Worm (Caenorhabditis elegans): Measurements from ENCODE around the gene C10B5.3.

C10B5.3 gene

ce11 chrV:8606099-8606696 lies 18.2 kb upstream of the C10B5.3 start, which contains the start of gene vps-60 (continued):
- TF ChIP-seq sea-2 (GFP tag; IDR thresholded peaks at IDR 0.05) (no peak), him-1 (tag; optimal IDR thresholded peaks at IDR 0.05) (no peak), madf-10 (tag; optimal IDR thresholded peaks at IDR 0.05) (peak; percentile 98), snpc-4 (GFP tag; optimal IDR thresholded peaks at IDR 0.05) (peak; percentile 49), snpc-4 (tag; optimal IDR thresholded peaks at IDR 0.05) (peak; percentile 69 to 80 (median 76)), ztf-3 (GFP tag; optimal IDR thresholded peaks at IDR 0.05) (peak; percentile 2), F23B12.7 (tag; optimal IDR thresholded peaks at IDR 0.05; ENCODE audit: insufficient read depth) (peak; percentile 51), madf-6 (GFP tag; IDR thresholded peaks at IDR 0.05) (peak; percentile 85), bed-2 (GFP tag; IDR thresholded peaks at IDR 0.05) (no peak), ceh-91 (GFP tag; IDR thresholded peaks at IDR 0.05) (peak; percentile 75), C17E4.6 (GFP tag; IDR thresholded peaks at IDR 0.05) (0 out of 2 replicates have a peak, but pooled peaks have one; percentile 37), T26A5.8 (tag; optimal IDR thresholded peaks at IDR 0.05) (no peak), attf-6 (GFP tag; IDR thresholded peaks at IDR 0.05) (no peak), ztf-6 (GFP tag; IDR thresholded peaks at IDR 0.05) (no peak), B0261.1 (tag; optimal IDR thresholded peaks at IDR 0.05) (no peak), tbx-9 (tag; optimal IDR thresholded peaks at IDR 0.05; ENCODE audit: borderline replicate concordance) (no peak), T07F8.4 (tag; optimal IDR thresholded peaks at IDR 0.05) (no peak), Y79H2A.3 (GFP tag; conservative IDR thresholded peaks at IDR 0.05) (no peak; the same call in 1 of the 2 replicates), lin-26 (GFP tag; IDR thresholded peaks at IDR 0.05) (peak; percentile 55), C06A6.2 (GFP tag; conservative IDR thresholded peaks at IDR 0.05) (peak; percentile 71; the same call in 1 of the 2 replicates), F39B2.1 (GFP tag; IDR thresholded peaks at IDR 0.05) (no peak), madf-3 (GFP tag; IDR thresholded peaks at IDR 0.05) (peak; percentile 99)

- TF ChIP-seq unc-62 (GFP tag; optimal IDR thresholded peaks at IDR 0.05), result no peak
- peak; percentile 53 for TF ChIP-seq nhr-80 (tag; optimal IDR thresholded peaks at IDR 0.05)
Measured at ce11 chrV:8603272-8603671, 15.3 kb upstream of the C10B5.3 start, which contains the start of gene F41E6.5. Gene F41E6.5 (plus strand): TSS chrV:8603480.

DNA sequence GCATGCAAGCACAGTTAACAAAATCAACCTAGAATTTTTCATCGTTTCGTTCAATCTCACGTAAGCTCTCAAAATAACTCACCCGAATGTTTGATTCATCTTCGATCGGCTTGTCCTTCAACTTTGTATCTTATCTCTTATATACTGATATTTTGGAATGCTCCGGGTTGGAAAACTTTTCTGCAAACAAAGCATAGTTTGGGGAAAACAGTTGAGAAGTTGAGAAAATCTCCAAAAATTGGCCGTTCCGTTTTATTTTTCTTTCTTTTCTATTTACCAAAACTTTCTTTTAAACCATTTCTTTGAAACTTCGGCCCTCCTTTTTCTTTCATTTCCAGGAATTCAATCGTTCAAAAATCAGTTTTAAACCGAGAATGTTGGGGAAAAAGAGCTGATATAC lies 14.7 kb upstream of the C10B5.3 start, which contains the start of gene F41E6.15:
F41E6.15 (minus strand) TSS at position 101 of the 400 bp plus-strand sequence.
- TF ChIP-seq snpc-1.1 (tag; optimal IDR thresholded peaks at IDR 0.05; ENCODE audit: insufficient read depth), result no peak

ce11 chrV:8601420-8601819 lies 13.4 kb upstream of the C10B5.3 start, which contains the start of gene F41E6.8:
Gene F41E6.8 (minus strand): TSS chrV:8601520.
- TF ChIP-seq C06A6.2 (GFP tag; conservative IDR thresholded peaks at IDR 0.05) (no peak), ztf-28 (GFP tag; IDR thresholded peaks at IDR 0.05) (no peak), Y56A3A.18 (GFP tag; IDR thresholded peaks at IDR 0.05) (no peak), C17E4.6 (GFP tag; IDR thresholded peaks at IDR 0.05) (no peak)

DNA sequence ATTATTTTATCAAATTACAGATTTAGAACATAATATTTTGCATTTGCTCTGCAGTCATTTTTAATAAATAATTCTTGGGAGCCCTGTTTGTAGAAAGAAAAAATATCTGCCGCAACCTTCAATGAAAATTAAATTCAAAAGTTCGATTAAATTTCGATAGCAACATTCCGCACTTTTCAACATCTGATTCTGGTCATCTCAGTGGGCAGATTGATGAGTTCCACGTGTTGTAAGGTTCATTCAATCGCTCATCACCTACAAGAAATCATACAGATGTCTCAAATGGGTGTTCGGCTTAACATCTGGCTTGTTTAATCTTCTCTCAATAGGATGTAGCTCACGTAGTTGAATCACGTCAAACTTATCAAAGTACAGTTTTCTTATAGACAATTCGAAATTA lies 12.0 kb upstream of the C10B5.3 start:
- no peak for TF ChIP-seq mxl-1 (tag; optimal IDR thresholded peaks at IDR 0.05)
- no peak for TF ChIP-seq sea-2 (GFP tag; IDR thresholded peaks at IDR 0.05)
- no peak for TF ChIP-seq ceh-40 (GFP tag; IDR thresholded peaks at IDR 0.05)
- TF ChIP-seq let-607 (tag; optimal IDR thresholded peaks at IDR 0.05), result no peak
- TF ChIP-seq him-1 (tag; optimal IDR thresholded peaks at IDR 0.05), result no peak
- no peak for TF ChIP-seq B0261.1 (tag; optimal IDR thresholded peaks at IDR 0.05)
- no peak for TF ChIP-seq F55B11.4 (tag; optimal IDR thresholded peaks at IDR 0.05; ENCODE audit: borderline replicate concordance, insufficient read depth)
- TF ChIP-seq chd-7 (tag; optimal IDR thresholded peaks at IDR 0.05), result no peak
- TF ChIP-seq nhr-27 (tag; optimal IDR thresholded peaks at IDR 0.05), result no peak
- no peak for TF ChIP-seq C06A6.2 (GFP tag; conservative IDR thresholded peaks at IDR 0.05)
- TF ChIP-seq fkh-3 (tag; optimal IDR thresholded peaks at IDR 0.05), result no peak
- TF ChIP-seq zim-3 (tag; optimal IDR thresholded peaks at IDR 0.05), result no peak
- TF ChIP-seq ama-1 (optimal IDR thresholded peaks at IDR 0.05), result no peak
- TF ChIP-seq ama-1 (GFP tag; optimal IDR thresholded peaks at IDR 0.05), result no peak
- TF ChIP-seq B0035.1 (tag; optimal IDR thresholded peaks at IDR 0.05), result no peak
- TF ChIP-seq bed-1 (GFP tag; IDR thresholded peaks at IDR 0.05), result no peak
- TF ChIP-seq die-1 (tag; optimal IDR thresholded peaks at IDR 0.05), result no peak
- TF ChIP-seq F49E8.2 (tag; optimal IDR thresholded peaks at IDR 0.05; ENCODE audit: insufficient read depth), result no peak
- no peak for TF ChIP-seq F22D6.2 (tag; optimal IDR thresholded peaks at IDR 0.05)

All from whole organism, young adult.